Fruit fly (Drosophila melanogaster) whole organism, embryonic: ENCODE measurements around the gene mRpL39.

Source experiments
- Aef1 ChIP-seq: fragments of 200-800 bp; sonication (Bioruptor generic); IDR thresholded peaks from 3 replicates; pipeline ENCODE4 v1.3.6; 2022; ENCODE audit warnings: missing biosample characterization, missing genetic modification characterization
- Atf-2 ChIP-seq: fragments of 200-800 bp; sonication (Bioruptor generic); optimal IDR thresholded peaks from 2 replicates; lab custom pipeline; 2016; ENCODE audit warnings: missing biosample characterization, missing genetic modification characterization
- CG10147 ChIP-seq: fragments of 200-800 bp; sonication (Bioruptor generic); optimal IDR thresholded peaks from 2 replicates; lab custom pipeline; 2019; ENCODE audit warnings: missing biosample characterization, mild to moderate bottlenecking, missing genetic modification characterization, moderate library complexity
- CG10366 ChIP-seq: fragments of 200-800 bp; sonication (Bioruptor generic); IDR thresholded peaks from 2 replicates; pipeline ENCODE4 v1.3.6; 2022; ENCODE audit warnings: missing biosample characterization, missing genetic modification characterization
- CG10431 ChIP-seq: fragments of 200-800 bp; sonication (Bioruptor generic); optimal IDR thresholded peaks from 3 replicates; lab custom pipeline; 2018; ENCODE audit warnings: missing biosample characterization, mild to moderate bottlenecking, missing genetic modification characterization
- CG10654 ChIP-seq: fragments of 200-800 bp; sonication (Bioruptor generic); optimal IDR thresholded peaks from 2 replicates; lab custom pipeline; 2016; ENCODE audit warnings: missing biosample characterization, missing genetic modification characterization
- CG10979 ChIP-seq: fragments of 200-800 bp; sonication (Bioruptor generic); optimal IDR thresholded peaks from 2 replicates; lab custom pipeline; 2018; ENCODE audit warnings: missing biosample characterization, mild to moderate bottlenecking, missing genetic modification characterization, moderate library complexity
- CG14667 ChIP-seq: fragments of 200-800 bp; sonication (Bioruptor generic); IDR thresholded peaks from 2 replicates; pipeline ENCODE4 v1.3.6; 2022; ENCODE audit warnings: missing biosample characterization, missing genetic modification characterization
- CG15269 ChIP-seq: fragments of 200-800 bp; sonication (Bioruptor generic); optimal IDR thresholded peaks from 2 replicates; lab custom pipeline; 2018; ENCODE audit warnings: missing biosample characterization, mild to moderate bottlenecking, missing genetic modification characterization, moderate library complexity
- CG15696 ChIP-seq: fragments of 200-800 bp; sonication (Bioruptor generic); optimal IDR thresholded peaks from 2 replicates; lab custom pipeline; 2019; ENCODE audit warnings: missing biosample characterization, mild to moderate bottlenecking, missing genetic modification characterization, moderate library complexity
- CG16813 ChIP-seq: fragments of 200-800 bp; sonication (Bioruptor generic); IDR thresholded peaks from 3 replicates; pipeline ENCODE4 v1.3.6; 2022; ENCODE audit warnings: missing biosample characterization, missing genetic modification characterization; ENCODE audit not compliant: partially characterized antibody
- CG17612 ChIP-seq: fragments of 200-800 bp; sonication (Bioruptor generic); IDR thresholded peaks from 2 replicates; pipeline ENCODE4 v1.3.6; 2022; ENCODE audit warnings: missing biosample characterization, missing genetic modification characterization
- CG18262 ChIP-seq: fragments of 200-800 bp; optimal IDR thresholded peaks from 3 replicates; lab custom pipeline; 2019; ENCODE audit warnings: missing biosample characterization, mild to moderate bottlenecking, missing genetic modification characterization, moderate library complexity
- CG1832 ChIP-seq: fragments of 200-800 bp; sonication (Bioruptor generic); optimal IDR thresholded peaks from 2 replicates; lab custom pipeline; 2017; ENCODE audit warnings: missing biosample characterization, mild to moderate bottlenecking, missing genetic modification characterization, inconsistent platforms
- CG2202 ChIP-seq: fragments of 200-800 bp; sonication (Bioruptor generic); optimal IDR thresholded peaks from 2 replicates; lab custom pipeline; 2018; ENCODE audit warnings: missing biosample characterization, mild to moderate bottlenecking, missing genetic modification characterization
- CG31224 ChIP-seq: fragments of 200-800 bp; sonication (Bioruptor generic); IDR thresholded peaks from 2 replicates; pipeline ENCODE4 v1.3.6; 2022; ENCODE audit warnings: missing biosample characterization, missing genetic modification characterization
- CG31441 ChIP-seq: fragments of 200-800 bp; sonication (Bioruptor generic); IDR thresholded peaks from 2 replicates; pipeline ENCODE4 v1.3.6; 2022; ENCODE audit warnings: missing biosample characterization, missing genetic modification characterization
- CG3163 ChIP-seq: fragments of 200-800 bp; sonication (Bioruptor generic); optimal IDR thresholded peaks from 3 replicates; lab custom pipeline; 2016; ENCODE audit warnings: missing biosample characterization, missing genetic modification characterization
- CG6654 ChIP-seq: fragments of 200-800 bp; sonication (Bioruptor generic); optimal IDR thresholded peaks from 2 replicates; lab custom pipeline; 2017; ENCODE audit warnings: missing biosample characterization, mild to moderate bottlenecking, missing genetic modification characterization
- CG9437 ChIP-seq: fragments of 200-800 bp; sonication (Bioruptor generic); optimal IDR thresholded peaks from 2 replicates; lab custom pipeline; 2018; ENCODE audit warnings: missing biosample characterization, mild to moderate bottlenecking, missing genetic modification characterization
- CG9609 ChIP-seq: fragments of 200-800 bp; sonication (Bioruptor generic); optimal IDR thresholded peaks from 3 replicates; lab custom pipeline; 2016; ENCODE audit warnings: missing biosample characterization, missing genetic modification characterization
- CHES-1-like ChIP-seq: fragments of 200-800 bp; sonication (Bioruptor generic); optimal IDR thresholded peaks from 2 replicates; lab custom pipeline; 2016; ENCODE audit warnings: missing biosample characterization, missing genetic modification characterization
- Camta ChIP-seq: fragments of 200-800 bp; sonication (Bioruptor generic); optimal IDR thresholded peaks from 2 replicates; lab custom pipeline; 2016; ENCODE audit warnings: missing biosample characterization, missing genetic modification characterization
- Chrac-16 ChIP-seq: fragments of 200-800 bp; sonication (Bioruptor generic); optimal IDR thresholded peaks from 3 replicates; lab custom pipeline; 2016; ENCODE audit warnings: missing biosample characterization, missing genetic modification characterization
- Dad ChIP-seq: fragments of 200-800 bp; sonication (Bioruptor generic); optimal IDR thresholded peaks from 3 replicates; lab custom pipeline; 2016; ENCODE audit warnings: missing biosample characterization, missing genetic modification characterization
- Dll ChIP-seq: fragments of 200-800 bp; sonication (Bioruptor generic); IDR thresholded peaks from 4 replicates; pipeline ENCODE4 v1.3.6; 2022; ENCODE audit warnings: missing biosample characterization, missing genetic modification characterization; ENCODE audit not compliant: partially characterized antibody
- Doc2 ChIP-seq: fragments of 200-800 bp; sonication (Bioruptor generic); IDR thresholded peaks from 2 replicates; pipeline ENCODE4 v1.3.6; 2022; ENCODE audit warnings: missing biosample characterization, missing genetic modification characterization
- E2f1 ChIP-seq: fragments of 200-800 bp; sonication (Bioruptor generic); IDR thresholded peaks from 2 replicates; pipeline ENCODE4 v1.3.6; 2022; ENCODE audit warnings: missing biosample characterization, missing genetic modification characterization
- ERR ChIP-seq: fragments of 200-800 bp; sonication (Bioruptor generic); optimal IDR thresholded peaks from 2 replicates; lab custom pipeline; 2016; ENCODE audit warnings: missing biosample characterization, missing genetic modification characterization
- Elba2 ChIP-seq: fragments of 200-800 bp; sonication (Bioruptor generic); optimal IDR thresholded peaks from 3 replicates; lab custom pipeline; 2016; ENCODE audit warnings: missing biosample characterization, missing genetic modification characterization
- Ets65A ChIP-seq: fragments of 200-800 bp; sonication (Bioruptor generic); peaks from one replicate; lab custom pipeline; 2016; ENCODE audit warnings: missing biosample characterization, missing genetic modification characterization
- Opbp ChIP-seq: fragments of 200-800 bp; sonication (Bioruptor generic); IDR thresholded peaks from 3 replicates; pipeline ENCODE4 v1.3.6; 2022; ENCODE audit warnings: missing biosample characterization, missing genetic modification characterization; ENCODE audit not compliant: partially characterized antibody
- Side ChIP-seq: fragments of 200-800 bp; sonication (Bioruptor generic); optimal IDR thresholded peaks from 2 replicates; lab custom pipeline; 2016; ENCODE audit warnings: missing biosample characterization, missing genetic modification characterization
- Spps ChIP-seq: fragments of 200-800 bp; sonication (Bioruptor generic); optimal IDR thresholded peaks from 2 replicates; lab custom pipeline; 2018; ENCODE audit warnings: missing biosample characterization, mild to moderate bottlenecking, missing genetic modification characterization
- Vsx1 ChIP-seq: fragments of 200-800 bp; sonication (Bioruptor generic); optimal IDR thresholded peaks from 2 replicates; lab custom pipeline; 2017; ENCODE audit warnings: missing biosample characterization, mild to moderate bottlenecking, missing genetic modification characterization, missing genetic modification reagents
- YL-1 ChIP-seq: fragments of 200-800 bp; sonication (Bioruptor generic); optimal IDR thresholded peaks from 3 replicates; lab custom pipeline; 2017; ENCODE audit warnings: missing biosample characterization, mild to moderate bottlenecking, missing genetic modification characterization
- ap ChIP-seq: fragments of 200-800 bp; sonication (Bioruptor generic); IDR thresholded peaks from 2 replicates; pipeline ENCODE4 v1.3.6; 2022; ENCODE audit warnings: missing biosample characterization, missing genetic modification characterization
- ara ChIP-seq: fragments of 200-800 bp; sonication (Bioruptor generic); IDR thresholded peaks from 2 replicates; pipeline ENCODE4 v1.3.6; 2022; ENCODE audit warnings: missing biosample characterization, missing genetic modification characterization
- cas ChIP-seq: fragments of 200-800 bp; sonication (Bioruptor generic); IDR thresholded peaks from 2 replicates; pipeline ENCODE4 v1.3.6; 2022; ENCODE audit warnings: missing biosample characterization, missing genetic modification characterization
- cg ChIP-seq: fragments of 200-800 bp; sonication (Bioruptor generic); optimal IDR thresholded peaks from 3 replicates; lab custom pipeline; 2019; ENCODE audit warnings: missing biosample characterization, mild to moderate bottlenecking, missing genetic modification characterization, moderate library complexity
- corto ChIP-seq: fragments of 200-800 bp; sonication (Bioruptor generic); optimal IDR thresholded peaks from 2 replicates; lab custom pipeline; 2016; ENCODE audit warnings: missing biosample characterization, mild to moderate bottlenecking, missing genetic modification characterization, moderate library complexity
- ems ChIP-seq: fragments of 200-800 bp; sonication (Bioruptor generic); optimal IDR thresholded peaks from 3 replicates; lab custom pipeline; 2016; ENCODE audit warnings: missing biosample characterization, missing genetic modification characterization
- grau ChIP-seq: fragments of 200-800 bp; optimal IDR thresholded peaks from 3 replicates; lab custom pipeline; 2019; ENCODE audit warnings: missing biosample characterization, mild to moderate bottlenecking, missing genetic modification characterization, moderate library complexity
- ind ChIP-seq: fragments of 200-800 bp; sonication (Bioruptor generic); optimal IDR thresholded peaks from 3 replicates; lab custom pipeline; 2016; ENCODE audit warnings: missing biosample characterization, missing genetic modification characterization
- kah ChIP-seq: fragments of 200-800 bp; sonication (Bioruptor generic); optimal IDR thresholded peaks from 2 replicates; lab custom pipeline; 2018; ENCODE audit warnings: missing biosample characterization, mild to moderate bottlenecking, missing genetic modification characterization
- otp ChIP-seq: fragments of 200-800 bp; sonication (Bioruptor generic); IDR thresholded peaks from 3 replicates; pipeline ENCODE4, ENCODE4 v1.3.6; 2022; ENCODE audit warnings: missing biosample characterization, missing genetic modification characterization
- repo ChIP-seq: fragments of 200-800 bp; sonication (Bioruptor generic); optimal IDR thresholded peaks from 2 replicates; lab custom pipeline; 2016; ENCODE audit warnings: missing biosample characterization, missing genetic modification characterization
- stwl ChIP-seq: fragments of 200-800 bp; sonication (Bioruptor generic); optimal IDR thresholded peaks from 3 replicates; lab custom pipeline; 2018; ENCODE audit warnings: missing biosample characterization, mild to moderate bottlenecking, missing genetic modification characterization, moderate library complexity
- unpg ChIP-seq: fragments of 200-800 bp; sonication (Bioruptor generic); optimal IDR thresholded peaks from 3 replicates; lab custom pipeline; 2018; ENCODE audit warnings: missing biosample characterization, mild to moderate bottlenecking, missing genetic modification characterization, moderate library complexity
- zen ChIP-seq: fragments of 200-800 bp; sonication (Bioruptor generic); optimal IDR thresholded peaks from 3 replicates; lab custom pipeline; 2018; ENCODE audit warnings: missing biosample characterization, mild to moderate bottlenecking, missing genetic modification characterization, moderate library complexity

The mRpL39 gene

dm6 chr3L:15011638-15012335, 12.3 kb upstream of the mRpL39 start (continued):
- TF ChIP-seq CG10979 (tag; lab: Kevin White, UChicago), result peak; percentile 78
- TF ChIP-seq otp (GFP tag; lab: Robert Waterston, UW), result peak; percentile 46; the same call in 1 of the 3 replicates
- no peak for TF ChIP-seq Opbp (GFP tag; lab: Robert Waterston, UW)
- TF ChIP-seq unpg (GFP tag; lab: Kevin White, UChicago), result peak; percentile 92
- TF ChIP-seq CG10147 (GFP tag; lab: Kevin White, UChicago), result peak; percentile 76
- TF ChIP-seq Dad (GFP tag; lab: Kevin White, UChicago), result no peak
- TF ChIP-seq CG15269 (tag; lab: Kevin White, UChicago), result peak; percentile 84
- TF ChIP-seq zen (tag; lab: Kevin White, UChicago), result peak; percentile 77
- no peak for TF ChIP-seq YL-1 (GFP tag; lab: Kevin White, UChicago)
- TF ChIP-seq CG10366, result peak; percentile 70
- peak; percentile 16 for TF ChIP-seq Atf-2 (GFP tag; lab: Kevin White, UChicago)
- peak; percentile 69 for TF ChIP-seq CG9437 (GFP tag; lab: Kevin White, UChicago)
- TF ChIP-seq CG10654 (GFP tag; lab: Kevin White, UChicago), result peak; percentile 63
- TF ChIP-seq ara, result peak; percentile 68; the same call in 1 of the 2 replicates
- TF ChIP-seq Side (GFP tag; lab: Kevin White, UChicago), result peak; percentile 23
- TF ChIP-seq CG9609 (GFP tag; lab: Kevin White, UChicago), result peak; percentile 6
- TF ChIP-seq Dll (GFP tag; lab: Robert Waterston, UW), result no peak
- TF ChIP-seq Ets65A, result peak; percentile 92
- no peak for TF ChIP-seq stwl
- no peak for TF ChIP-seq CG3163 (GFP tag; lab: Kevin White, UChicago)
- peak; percentile 47 for TF ChIP-seq Chrac-16
- peak; percentile 82 for TF ChIP-seq CG15696
- TF ChIP-seq CG14667 (GFP tag; lab: Robert Waterston, UW), result peak; percentile 39; the same call in 1 of the 2 replicates
- no peak for TF ChIP-seq corto (GFP tag; lab: Kevin White, UChicago)
- TF ChIP-seq CG17612, result peak; percentile 16; the same call in 1 of the 2 replicates
- TF ChIP-seq CG10431 (GFP tag; lab: Kevin White, UChicago), result peak; percentile 21
- no peak for TF ChIP-seq cas (GFP tag; lab: Robert Waterston, UW)
- TF ChIP-seq Aef1 (GFP tag; lab: Robert Waterston, UW), result peak; percentile 52
- no peak for TF ChIP-seq CG1832 (GFP tag; lab: Kevin White, UChicago)
- TF ChIP-seq repo, result no peak
- TF ChIP-seq CG6654 (GFP tag; lab: Kevin White, UChicago), result peak; percentile 13
- peak; percentile 36 for TF ChIP-seq Vsx1 (GFP tag; lab: Kevin White, UChicago)
- peak; percentile 43 for TF ChIP-seq ems (GFP tag; lab: Kevin White, UChicago)
- TF ChIP-seq CG31224 (GFP tag; lab: Robert Waterston, UW), result 0 out of 2 replicates have a peak, but pooled peaks have one; percentile 25
- no peak for TF ChIP-seq CHES-1-like
- peak; percentile 18 for TF ChIP-seq Camta (GFP tag; lab: Kevin White, UChicago)
- peak; percentile 62 for TF ChIP-seq E2f1 (GFP tag; lab: Robert Waterston, UW)
- TF ChIP-seq cg, result no peak
- TF ChIP-seq ERR, result no peak
- TF ChIP-seq ap, result peak; percentile 56; the same call in 1 of the 2 replicates
- peak; percentile 76 for TF ChIP-seq Spps (tag; lab: Kevin White, UChicago)
- peak; percentile 78 for TF ChIP-seq grau (tag; lab: Kevin White, UChicago)
- TF ChIP-seq CG18262, result peak; percentile 86
- TF ChIP-seq ind, result peak; percentile 66
- no peak for TF ChIP-seq CG16813 (GFP tag; lab: Robert Waterston, UW)
- TF ChIP-seq kah (GFP tag; lab: Kevin White, UChicago), result peak; percentile 53
- no peak for TF ChIP-seq Elba2 (GFP tag; lab: Kevin White, UChicago)
- peak; percentile 87 for TF ChIP-seq CG31441 (GFP tag; lab: Robert Waterston, UW)
- TF ChIP-seq CG2202 (tag; lab: Kevin White, UChicago), result peak; percentile 36
- no peak for TF ChIP-seq Doc2
